Worm (Caenorhabditis elegans) whole organism, L4 larva: Measurements from ENCODE around the gene nuo-4.

Source experiments
- D1046.2 ChIP-seq: fragments of 200-800 bp; sonication (Bioruptor generic); IDR thresholded peaks from 2 replicates; pipeline ENCODE4 v1.3.6; 2022; ENCODE audit warnings: missing genetic modification characterization, missing compliant biosample characterization
- F10B5.3 ChIP-seq: sonication (generic microtip); optimal IDR thresholded peaks from 2 replicates; lab custom pipeline; 2016; ENCODE audit warnings: mild to moderate bottlenecking, missing genetic modification characterization, missing compliant biosample characterization
- F37D6.2 ChIP-seq: sonication (generic microtip); optimal IDR thresholded peaks from 2 replicates; lab custom pipeline; 2016; ENCODE audit warnings: mild to moderate bottlenecking, missing genetic modification characterization, missing compliant biosample characterization
- F49E8.2 ChIP-seq: sonication (generic microtip); optimal IDR thresholded peaks from 2 replicates; lab custom pipeline; 2016; ENCODE audit warnings: missing compliant biosample characterization, mild to moderate bottlenecking, missing genetic modification characterization, borderline replicate concordance
- R02D3.7 ChIP-seq: fragments of 150-350 bp; sonication (generic microtip); optimal IDR thresholded peaks from 3 replicates; lab custom pipeline; 2014; ENCODE audit warnings: missing biosample characterization, missing genetic modification characterization
- T26A8.4 ChIP-seq: fragments of 200-800 bp; sonication (Bioruptor generic); IDR thresholded peaks from 2 replicates; pipeline ENCODE4 v1.3.6; 2022; ENCODE audit warnings: missing genetic modification characterization, missing compliant biosample characterization
- Y105C5A.15 ChIP-seq: fragments of 200-800 bp; sonication (Bioruptor generic); IDR thresholded peaks from 2 replicates; pipeline ENCODE4 v1.3.6; 2022; ENCODE audit warnings: missing genetic modification characterization, missing compliant biosample characterization
- Y5F2A.4 ChIP-seq: fragments of 200-800 bp; sonication (Bioruptor generic); optimal IDR thresholded peaks from 2 replicates; lab custom pipeline; 2018; ENCODE audit warnings: mild to moderate bottlenecking, missing genetic modification characterization, missing compliant biosample characterization
- ZK337.2 ChIP-seq: fragments of 200-800 bp; sonication (Bioruptor generic); IDR thresholded peaks from 2 replicates; pipeline ENCODE4 v1.3.6; 2022; ENCODE audit warnings: missing genetic modification reagents, missing genetic modification characterization, missing compliant biosample characterization
- aha-1 ChIP-seq: fragments of 150-350 bp; peaks from one replicate; lab custom pipeline; 2014; ENCODE audit warnings: missing biosample characterization, missing genetic modification characterization
- aly-2 ChIP-seq: sonication (generic microtip); optimal IDR thresholded peaks from 2 replicates; lab custom pipeline; 2018; ENCODE audit warnings: missing biosample characterization, missing genetic modification characterization
- ceh-28 ChIP-seq: fragments of 150-350 bp; optimal IDR thresholded peaks from 2 replicates; lab custom pipeline; 2014; ENCODE audit warnings: missing biosample characterization, missing genetic modification reagents, missing genetic modification characterization
- ceh-44 ChIP-seq: fragments of 200-800 bp; sonication (Bioruptor generic); IDR thresholded peaks from 2 replicates; pipeline ENCODE4 v1.3.6; 2022; ENCODE audit warnings: missing genetic modification reagents, missing genetic modification characterization, missing compliant biosample characterization
- ceh-62 ChIP-seq: sonication (generic microtip); optimal IDR thresholded peaks from 2 replicates; lab custom pipeline; 2017; ENCODE audit warnings: missing biosample characterization, missing genetic modification characterization
- ceh-82 ChIP-seq: sonication (generic microtip); optimal IDR thresholded peaks from 2 replicates; lab custom pipeline; 2017; ENCODE audit warnings: missing biosample characterization, missing genetic modification characterization
- ces-1 ChIP-seq: fragments of 150-350 bp; sonication (generic microtip); optimal IDR thresholded peaks from 4 replicates; lab custom pipeline; 2014; ENCODE audit warnings: missing biosample characterization, missing genetic modification reagents, missing genetic modification characterization
- cey-2 ChIP-seq: sonication (generic microtip); optimal IDR thresholded peaks from 3 replicates; lab custom pipeline; 2017; ENCODE audit warnings: missing genetic modification characterization, mild to moderate bottlenecking, missing compliant biosample characterization, antibody characterized with exemption, borderline replicate concordance; ENCODE audit not compliant: insufficient read depth
- ctbp-1 ChIP-seq: fragments of 200-800 bp; sonication (Bioruptor generic); IDR thresholded peaks from 2 replicates; pipeline ENCODE4 v1.3.6; 2022; ENCODE audit warnings: missing genetic modification reagents, missing genetic modification characterization, missing compliant biosample characterization
- daf-12 ChIP-seq: fragments of 150-350 bp; optimal IDR thresholded peaks from 2 replicates; lab custom pipeline; 2014; ENCODE audit warnings: missing biosample characterization, missing genetic modification reagents, missing genetic modification characterization
- dmd-6 ChIP-seq: fragments of 200-800 bp; sonication (Bioruptor generic); IDR thresholded peaks from 2 replicates; pipeline ENCODE4 v1.3.6; 2022; ENCODE audit warnings: missing genetic modification reagents, missing genetic modification characterization, missing compliant biosample characterization
- dmd-8 ChIP-seq: fragments of 200-800 bp; sonication (Bioruptor generic); IDR thresholded peaks from 2 replicates; pipeline ENCODE4 v1.3.6; 2022; ENCODE audit warnings: missing genetic modification characterization, missing compliant biosample characterization
- dmd-9 ChIP-seq: fragments of 200-800 bp; sonication (Bioruptor generic); IDR thresholded peaks from 2 replicates; pipeline ENCODE4 v1.3.6; 2022; ENCODE audit warnings: missing genetic modification reagents, missing genetic modification characterization, missing compliant biosample characterization
- duxl-1 ChIP-seq: sonication (generic microtip); optimal IDR thresholded peaks from 2 replicates; lab custom pipeline; 2016; ENCODE audit warnings: mild to moderate bottlenecking, missing genetic modification characterization, moderate library complexity, missing compliant biosample characterization; ENCODE audit not compliant: poor library complexity
- egl-27 ChIP-seq: sonication (generic microtip); optimal IDR thresholded peaks from 3 replicates; lab custom pipeline; 2017; ENCODE audit warnings: missing biosample characterization, missing genetic modification reagents, missing genetic modification characterization
- egl-43 ChIP-seq: fragments of 200-800 bp; sonication (Bioruptor generic); IDR thresholded peaks from 2 replicates; pipeline ENCODE4 v1.3.6; 2022; ENCODE audit warnings: missing genetic modification reagents, missing genetic modification characterization, missing compliant biosample characterization
- fos-1 ChIP-seq: fragments of 150-350 bp; optimal IDR thresholded peaks from 2 replicates; lab custom pipeline; 2014; ENCODE audit warnings: missing biosample characterization, missing genetic modification characterization
- hmg-1.1 ChIP-seq: fragments of 200-800 bp; sonication (Bioruptor generic); IDR thresholded peaks from 2 replicates; pipeline ENCODE4 v1.3.6; 2022; ENCODE audit warnings: missing genetic modification reagents, missing genetic modification characterization, missing compliant biosample characterization
- lin-13 ChIP-seq: fragments of 150-350 bp; optimal IDR thresholded peaks from 2 replicates; lab custom pipeline; 2014; ENCODE audit warnings: missing biosample characterization, missing genetic modification reagents, missing genetic modification characterization
- lin-15B ChIP-seq: fragments of 150-350 bp; sonication (generic microtip); optimal IDR thresholded peaks from 3 replicates; lab custom pipeline; 2014; ENCODE audit warnings: missing biosample characterization, missing genetic modification characterization
- lin-29 ChIP-seq: fragments of 200-800 bp; sonication (Bioruptor generic); IDR thresholded peaks from 2 replicates; pipeline ENCODE4 v1.3.6; 2022; ENCODE audit warnings: missing genetic modification reagents, missing genetic modification characterization, missing compliant biosample characterization
- lin-38 ChIP-seq: fragments of 200-800 bp; sonication (Bioruptor generic); IDR thresholded peaks from 2 replicates; pipeline ENCODE4 v1.3.6; 2022; ENCODE audit warnings: missing genetic modification reagents, missing genetic modification characterization, missing compliant biosample characterization
- lin-39 ChIP-seq: fragments of 150-350 bp; optimal IDR thresholded peaks from 2 replicates; lab custom pipeline; 2014; ENCODE audit warnings: missing biosample characterization, missing genetic modification reagents, missing genetic modification characterization
- lir-3 ChIP-seq: sonication (generic microtip); optimal IDR thresholded peaks from 2 replicates; lab custom pipeline; 2016; ENCODE audit warnings: mild to moderate bottlenecking, missing genetic modification characterization, missing compliant biosample characterization
- madf-9 ChIP-seq: fragments of 200-800 bp; sonication (Bioruptor generic); conservative IDR thresholded peaks from 2 replicates; pipeline ENCODE4 v1.3.6; 2022; ENCODE audit warnings: missing genetic modification reagents, missing genetic modification characterization, missing compliant biosample characterization
- mdt-29 ChIP-seq: fragments of 200-800 bp; sonication (Bioruptor generic); IDR thresholded peaks from 2 replicates; pipeline ENCODE4 v1.3.6; 2022; ENCODE audit warnings: missing genetic modification reagents, missing genetic modification characterization, missing compliant biosample characterization
- nhr-102 ChIP-seq: sonication (generic microtip); optimal IDR thresholded peaks from 2 replicates; lab custom pipeline; 2016; ENCODE audit warnings: mild to moderate bottlenecking, missing genetic modification characterization, moderate library complexity, missing compliant biosample characterization
- nhr-11 ChIP-seq: fragments of 150-350 bp; optimal IDR thresholded peaks from 2 replicates; lab custom pipeline; 2014; ENCODE audit warnings: missing biosample characterization, missing genetic modification characterization
- nhr-111 ChIP-seq: fragments of 200-800 bp; sonication (Bioruptor generic); optimal IDR thresholded peaks from 2 replicates; lab custom pipeline; 2018; ENCODE audit warnings: mild to moderate bottlenecking, missing genetic modification characterization, missing compliant biosample characterization
- nhr-25 ChIP-seq: sonication (generic microtip); optimal IDR thresholded peaks from 2 replicates; lab custom pipeline; 2017; ENCODE audit warnings: missing genetic modification characterization, mild to moderate bottlenecking, missing compliant biosample characterization, antibody characterized with exemption, moderate library complexity, borderline replicate concordance; ENCODE audit not compliant: insufficient read depth
- nhr-6 ChIP-seq: fragments of 150-350 bp; optimal IDR thresholded peaks from 2 replicates; lab custom pipeline; 2014; ENCODE audit warnings: missing biosample characterization, missing genetic modification characterization
- nhr-76 ChIP-seq: fragments of 150-350 bp; optimal IDR thresholded peaks from 2 replicates; lab custom pipeline; 2014; ENCODE audit warnings: missing biosample characterization, missing genetic modification characterization
- nhr-77 ChIP-seq: fragments of 150-350 bp; optimal IDR thresholded peaks from 2 replicates; lab custom pipeline; 2014; ENCODE audit warnings: missing biosample characterization, missing genetic modification characterization
- php-3 ChIP-seq: fragments of 200-800 bp; sonication (Bioruptor generic); IDR thresholded peaks from 2 replicates; pipeline ENCODE4 v1.3.6; 2022; ENCODE audit warnings: missing genetic modification reagents, missing genetic modification characterization, missing compliant biosample characterization
- rbr-2 ChIP-seq: sonication (generic microtip); optimal IDR thresholded peaks from 2 replicates; lab custom pipeline; 2016; ENCODE audit warnings: missing genotype, missing genetic modification characterization, missing compliant biosample characterization
- skn-1 ChIP-seq: fragments of 150-350 bp; optimal IDR thresholded peaks from 2 replicates; lab custom pipeline; 2014; ENCODE audit warnings: missing biosample characterization, missing genetic modification characterization
- snpc-1.2 ChIP-seq: fragments of 200-800 bp; sonication (Bioruptor generic); IDR thresholded peaks from 2 replicates; pipeline ENCODE4 v1.3.6; 2022; ENCODE audit warnings: missing genetic modification reagents, missing genetic modification characterization, missing compliant biosample characterization
- spr-3 ChIP-seq: fragments of 200-800 bp; sonication (Bioruptor generic); optimal IDR thresholded peaks from 2 replicates; lab custom pipeline; 2018; ENCODE audit warnings: mild to moderate bottlenecking, missing genetic modification characterization, missing compliant biosample characterization
- unc-130 ChIP-seq: sonication (generic microtip); optimal IDR thresholded peaks from 2 replicates; lab custom pipeline; 2016; ENCODE audit warnings: missing genetic modification reagents, missing genetic modification characterization, missing compliant biosample characterization
- unc-62 ChIP-seq, 3 experiments: fragments of 150-350 bp in 1 of 3; sonication (generic microtip); optimal IDR thresholded peaks in 2 of 3; peaks in 1 of 3; 1 replicate in 1 of 3; 2 replicates in 2 of 3; lab custom pipeline; 2014 to 2017; ENCODE audit warnings: missing biosample characterization in 3 of 3, missing genetic modification characterization in 3 of 3, missing genetic modification reagents in 3 of 3, missing genotype in 1 of 3
- zfp-3 ChIP-seq: fragments of 200-800 bp; sonication (Bioruptor generic); conservative IDR thresholded peaks from 2 replicates; pipeline ENCODE4 v1.3.6; 2022; ENCODE audit warnings: missing genetic modification reagents, missing genetic modification characterization, missing compliant biosample characterization
- ztf-11 ChIP-seq: fragments of 150-350 bp; optimal IDR thresholded peaks from 2 replicates; lab custom pipeline; 2014; ENCODE audit warnings: missing biosample characterization, missing genetic modification characterization

nuo-4 gene

DNA sequence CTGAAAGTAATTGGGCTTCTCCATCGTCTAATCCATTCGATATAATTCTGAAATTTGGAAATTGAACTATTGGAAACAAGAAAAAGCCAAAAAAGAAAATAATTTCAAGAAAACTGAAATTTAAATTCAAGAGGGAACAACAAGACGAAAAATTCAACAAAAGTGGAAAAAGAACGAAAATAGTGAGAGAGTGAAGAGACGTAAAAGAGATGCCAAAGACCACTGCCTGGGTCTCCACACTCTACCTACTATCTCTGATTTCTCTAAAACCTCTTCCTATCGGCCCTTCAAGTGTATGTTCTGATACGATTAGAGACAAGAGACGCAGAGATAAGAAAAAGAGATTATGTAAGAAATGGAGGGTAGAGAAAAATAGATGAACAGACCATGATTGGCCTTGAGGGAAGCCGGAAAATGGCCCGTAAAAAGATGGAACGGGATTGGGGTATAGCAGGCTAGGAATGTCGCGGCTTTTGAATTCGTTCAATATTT lies 4.8 kb downstream of the nuo-4 start, which contains the start of gene ogt-1 (continued):
- peak; percentile 34 for TF ChIP-seq nhr-102 (tag; lab: Kevin White, UChicago)
- peak; percentile 40 for TF ChIP-seq F37D6.2 (tag; lab: Kevin White, UChicago)
- peak; percentile 79 for TF ChIP-seq dmd-6
- peak; percentile 92 for TF ChIP-seq nhr-6
- TF ChIP-seq lin-29 (GFP tag; lab: Robert Waterston, UW): no peak
- TF ChIP-seq unc-130 (GFP tag; lab: Kevin White, UChicago): no peak
- TF ChIP-seq cey-2 (tag; lab: Kevin White, UChicago): peak; percentile 43
- no peak for TF ChIP-seq F49E8.2
- peak; percentile 84 for TF ChIP-seq ctbp-1 (GFP tag; lab: Robert Waterston, UW)
- no peak for TF ChIP-seq egl-43 (GFP tag; lab: Robert Waterston, UW)
- peak; percentile 58 for TF ChIP-seq ces-1
- no peak for TF ChIP-seq D1046.2 (GFP tag; lab: Robert Waterston, UW)
- peak; percentile 82 for TF ChIP-seq hmg-1.1
- TF ChIP-seq nhr-76: peak; percentile 25
- no peak for TF ChIP-seq fos-1 (tag; lab: Kevin White, UChicago)
- TF ChIP-seq duxl-1 (tag; lab: Kevin White, UChicago): peak; percentile 80
- TF ChIP-seq Y105C5A.15 (GFP tag; lab: Robert Waterston, UW): no peak
- no peak for TF ChIP-seq snpc-1.2 (GFP tag; lab: Robert Waterston, UW)
- peak; percentile 28 for TF ChIP-seq lin-13 (GFP tag; lab: Kevin White, UChicago)
- TF ChIP-seq lir-3: no peak
- TF ChIP-seq lin-39 (tag; lab: Kevin White, UChicago): no peak
- TF ChIP-seq unc-62 (GFP tag; optimal IDR thresholded peaks at IDR 0.05 in 1 of 2; lab: Kevin White, UChicago): peak in 1 of 2 experiments; percentile 99
- no peak for TF ChIP-seq unc-62 (tag; optimal IDR thresholded peaks at IDR 0.05; lab: Kevin White, UChicago)
- TF ChIP-seq nhr-111 (GFP tag; lab: Kevin White, UChicago): no peak
- TF ChIP-seq ceh-44 (GFP tag; lab: Robert Waterston, UW): no peak
- no peak for TF ChIP-seq dmd-9
- TF ChIP-seq mdt-29 (GFP tag; lab: Robert Waterston, UW): no peak
- TF ChIP-seq ceh-28: peak; percentile 32
- no peak for TF ChIP-seq Y5F2A.4 (GFP tag; lab: Kevin White, UChicago)
- TF ChIP-seq ceh-62 (tag; lab: Kevin White, UChicago): no peak
- peak; percentile 85 for TF ChIP-seq rbr-2 (tag; lab: Kevin White, UChicago)
- no peak for TF ChIP-seq daf-12
- 0 out of 2 replicates have a peak, but pooled peaks have one; percentile 36 for TF ChIP-seq php-3 (GFP tag; lab: Robert Waterston, UW)
- no peak for TF ChIP-seq skn-1 (tag; lab: Kevin White, UChicago)
- TF ChIP-seq ztf-11 (tag; lab: Kevin White, UChicago): no peak
- no peak for TF ChIP-seq dmd-8
- TF ChIP-seq T26A8.4 (GFP tag; lab: Robert Waterston, UW): peak; percentile 80
- TF ChIP-seq spr-3 (GFP tag; lab: Kevin White, UChicago): peak; percentile 24
- TF ChIP-seq nhr-77 (tag; lab: Kevin White, UChicago): peak; percentile 17
- no peak for TF ChIP-seq zfp-3 (GFP tag; lab: Robert Waterston, UW)
- TF ChIP-seq aly-2 (tag; lab: Kevin White, UChicago): no peak
- TF ChIP-seq nhr-25: peak; percentile 35
- TF ChIP-seq lin-38 (GFP tag; lab: Robert Waterston, UW): peak; percentile 64
- no peak for TF ChIP-seq ZK337.2 (GFP tag; lab: Robert Waterston, UW)
- peak; percentile 32 for TF ChIP-seq F10B5.3 (tag; lab: Kevin White, UChicago)
- TF ChIP-seq aha-1 (tag; lab: Kevin White, UChicago): peak; percentile 72
- TF ChIP-seq lin-15B (tag; lab: Kevin White, UChicago): no peak
- no peak for TF ChIP-seq R02D3.7
- TF ChIP-seq nhr-11 (tag; lab: Kevin White, UChicago): peak; percentile 47
- no peak for TF ChIP-seq egl-27 (tag; lab: Kevin White, UChicago)
- TF ChIP-seq madf-9 (GFP tag; lab: Robert Waterston, UW): peak; percentile 25; the same call in 1 of the 2 replicates
- no peak for TF ChIP-seq ceh-82 (tag; lab: Kevin White, UChicago)
